Fruit fly (Drosophila melanogaster) whole organism, prepupa: ENCODE measurements around the gene Nup98-96.

Experiments used
- Blimp-1 ChIP-seq: fragments of 200-800 bp; sonication (Bioruptor generic); optimal IDR thresholded peaks from 3 replicates; lab custom pipeline; 2017; ENCODE audit warnings: missing biosample characterization, missing genetic modification characterization, mild to moderate bottlenecking, moderate library complexity, missing genetic modification reagents
- CG10669 ChIP-seq: fragments of 200-800 bp; sonication (Bioruptor generic); optimal IDR thresholded peaks from 3 replicates; lab custom pipeline; 2018; ENCODE audit warnings: missing biosample characterization, mild to moderate bottlenecking, missing genetic modification characterization, moderate library complexity
- CG11294 ChIP-seq: fragments of 200-800 bp; sonication (Bioruptor generic); IDR thresholded peaks from 2 replicates; pipeline ENCODE4 v1.3.6; 2022; ENCODE audit warnings: missing biosample characterization, missing genetic modification characterization
- CG11762 ChIP-seq: fragments of 200-800 bp; sonication (Bioruptor generic); optimal IDR thresholded peaks from 3 replicates; lab custom pipeline; 2016; ENCODE audit warnings: missing biosample characterization, missing genetic modification characterization; ENCODE audit not compliant: insufficient read depth
- CG11902 ChIP-seq: fragments of 200-800 bp; sonication (Bioruptor generic); optimal IDR thresholded peaks from 3 replicates; lab custom pipeline; 2016; ENCODE audit warnings: missing biosample characterization, missing genetic modification characterization
- CG1621 ChIP-seq: fragments of 200-800 bp; sonication (Bioruptor generic); optimal IDR thresholded peaks from 3 replicates; lab custom pipeline; 2018; ENCODE audit warnings: missing biosample characterization, mild to moderate bottlenecking, missing genetic modification characterization
- CG16779 ChIP-seq: fragments of 200-800 bp; sonication (Bioruptor generic); optimal IDR thresholded peaks from 3 replicates; lab custom pipeline; 2017; ENCODE audit warnings: missing biosample characterization, mild to moderate bottlenecking, missing genetic modification characterization
- CG3032 ChIP-seq: fragments of 200-800 bp; optimal IDR thresholded peaks from 2 replicates; lab custom pipeline; 2019; ENCODE audit warnings: missing biosample characterization, mild to moderate bottlenecking, missing genetic modification characterization, moderate library complexity
- CG31627 ChIP-seq: fragments of 200-800 bp; sonication (Bioruptor generic); optimal IDR thresholded peaks from 3 replicates; lab custom pipeline; 2016; ENCODE audit warnings: missing biosample characterization, missing genetic modification characterization
- CG32006 ChIP-seq: fragments of 200-800 bp; sonication (Bioruptor generic); optimal IDR thresholded peaks from 3 replicates; lab custom pipeline; 2017; ENCODE audit warnings: missing biosample characterization, mild to moderate bottlenecking, missing genetic modification characterization
- CG34406 ChIP-seq: fragments of 200-800 bp; sonication (Bioruptor generic); optimal IDR thresholded peaks from 3 replicates; lab custom pipeline; 2016; ENCODE audit warnings: missing biosample characterization, missing genetic modification characterization
- CG3919 ChIP-seq: fragments of 200-800 bp; sonication (Bioruptor generic); optimal IDR thresholded peaks from 3 replicates; lab custom pipeline; 2016; ENCODE audit warnings: missing biosample characterization, missing genetic modification characterization
- CG4318 ChIP-seq: fragments of 200-800 bp; sonication (Bioruptor generic); optimal IDR thresholded peaks from 3 replicates; lab custom pipeline; 2017; ENCODE audit warnings: missing biosample characterization, mild to moderate bottlenecking, missing genetic modification characterization
- CG6163 ChIP-seq: fragments of 200-800 bp; sonication (Bioruptor generic); IDR thresholded peaks from 3 replicates; pipeline ENCODE4 v1.3.6; 2022; ENCODE audit warnings: missing biosample characterization, missing genetic modification characterization
- CG6276 ChIP-seq: fragments of 200-800 bp; sonication (Bioruptor generic); optimal IDR thresholded peaks from 2 replicates; lab custom pipeline; 2017; ENCODE audit warnings: missing biosample characterization, mild to moderate bottlenecking, missing genetic modification characterization
- CG6808 ChIP-seq: fragments of 200-800 bp; sonication (Bioruptor generic); optimal IDR thresholded peaks from 3 replicates; lab custom pipeline; 2017; ENCODE audit warnings: missing biosample characterization, missing genetic modification characterization, mild to moderate bottlenecking, moderate library complexity, missing genetic modification reagents
- CG6854 ChIP-seq: fragments of 200-800 bp; sonication (Bioruptor generic); optimal IDR thresholded peaks from 2 replicates; lab custom pipeline; 2017; ENCODE audit warnings: missing biosample characterization, mild to moderate bottlenecking, missing genetic modification characterization
- CG8119 ChIP-seq: fragments of 200-800 bp; sonication (Bioruptor generic); IDR thresholded peaks from 3 replicates; pipeline ENCODE4 v1.3.6; 2022; ENCODE audit warnings: missing biosample characterization, missing genetic modification characterization
- CG8319 ChIP-seq: fragments of 200-800 bp; sonication (Bioruptor generic); optimal IDR thresholded peaks from 3 replicates; lab custom pipeline; 2016; ENCODE audit warnings: missing biosample characterization, missing genetic modification characterization
- Eip75B ChIP-seq: fragments of 200-800 bp; sonication (Bioruptor generic); optimal IDR thresholded peaks from 3 replicates; lab custom pipeline; 2016; ENCODE audit warnings: missing biosample characterization, missing genetic modification characterization
- Eip78C ChIP-seq: fragments of 200-800 bp; sonication (Bioruptor generic); peaks from one replicate; lab custom pipeline; 2016; ENCODE audit warnings: missing biosample characterization, missing genetic modification characterization
- Eip93F ChIP-seq: fragments of 200-800 bp; sonication (Bioruptor generic); optimal IDR thresholded peaks from 2 replicates; lab custom pipeline; 2016; ENCODE audit warnings: missing biosample characterization, mild to moderate bottlenecking, missing genetic modification characterization
- Ets21C ChIP-seq: fragments of 200-800 bp; sonication (Bioruptor generic); optimal IDR thresholded peaks from 3 replicates; lab custom pipeline; 2016; ENCODE audit warnings: missing biosample characterization, missing genetic modification characterization
- Ets96B ChIP-seq: fragments of 200-800 bp; optimal IDR thresholded peaks from 2 replicates; lab custom pipeline; 2019; ENCODE audit warnings: missing biosample characterization, mild to moderate bottlenecking, missing genetic modification characterization, moderate library complexity
- Hr38 ChIP-seq: sonication (Bioruptor generic); optimal IDR thresholded peaks from 2 replicates; lab custom pipeline; 2016; ENCODE audit warnings: missing biosample characterization, missing genetic modification characterization
- Hr39 ChIP-seq: fragments of 200-800 bp; sonication (Bioruptor generic); optimal IDR thresholded peaks from 2 replicates; lab custom pipeline; 2016; ENCODE audit warnings: missing biosample characterization, missing genetic modification characterization
- Hr4 ChIP-seq: fragments of 200-800 bp; sonication (Bioruptor generic); optimal IDR thresholded peaks from 3 replicates; lab custom pipeline; 2016; ENCODE audit warnings: missing biosample characterization, missing genetic modification characterization
- Lpt ChIP-seq: fragments of 200-800 bp; sonication (Bioruptor generic); optimal IDR thresholded peaks from 3 replicates; lab custom pipeline; 2016; ENCODE audit warnings: missing biosample characterization, missing genetic modification characterization
- Met ChIP-seq: fragments of 200-800 bp; sonication (Bioruptor generic); optimal IDR thresholded peaks from 3 replicates; lab custom pipeline; 2016; ENCODE audit warnings: missing biosample characterization, missing genetic modification characterization
- Smox ChIP-seq: fragments of 200-800 bp; sonication (Bioruptor generic); optimal IDR thresholded peaks from 3 replicates; lab custom pipeline; 2016; ENCODE audit warnings: missing biosample characterization, missing genetic modification characterization
- Sox15 ChIP-seq: fragments of 200-800 bp; sonication (Bioruptor generic); optimal IDR thresholded peaks from 3 replicates; lab custom pipeline; 2016; ENCODE audit warnings: missing biosample characterization, missing genetic modification characterization
- achi ChIP-seq: fragments of 200-800 bp; sonication (Bioruptor generic); optimal IDR thresholded peaks from 3 replicates; lab custom pipeline; 2016; ENCODE audit warnings: missing biosample characterization, missing genetic modification characterization
- acj6 ChIP-seq: fragments of 200-800 bp; sonication (Bioruptor generic); optimal IDR thresholded peaks from 3 replicates; lab custom pipeline; 2016; ENCODE audit warnings: missing biosample characterization, missing genetic modification characterization
- dac ChIP-seq: fragments of 200-800 bp; sonication (Bioruptor generic); optimal IDR thresholded peaks from 2 replicates; lab custom pipeline; 2017; ENCODE audit warnings: missing biosample characterization, mild to moderate bottlenecking, missing genetic modification characterization
- dsx ChIP-seq: fragments of 200-800 bp; optimal IDR thresholded peaks from 3 replicates; lab custom pipeline; 2019; ENCODE audit warnings: missing biosample characterization, mild to moderate bottlenecking, missing genetic modification characterization, moderate library complexity; ENCODE audit not compliant: poor library complexity, severe bottlenecking
- eg ChIP-seq: fragments of 200-800 bp; sonication (Bioruptor generic); IDR thresholded peaks from 3 replicates; pipeline ENCODE4 v1.3.6; 2022; ENCODE audit warnings: missing biosample characterization, missing genetic modification characterization
- esn ChIP-seq: fragments of 200-800 bp; sonication (Bioruptor generic); optimal IDR thresholded peaks from 2 replicates; lab custom pipeline; 2016; ENCODE audit warnings: missing biosample characterization, mild to moderate bottlenecking, missing genetic modification characterization, moderate library complexity
- fd59A ChIP-seq: fragments of 200-800 bp; sonication (Bioruptor generic); optimal IDR thresholded peaks from 2 replicates; lab custom pipeline; 2017; ENCODE audit warnings: missing biosample characterization, mild to moderate bottlenecking, missing genetic modification characterization, missing genetic modification reagents
- fd85E ChIP-seq: fragments of 200-800 bp; sonication (Bioruptor generic); optimal IDR thresholded peaks from 3 replicates; lab custom pipeline; 2016; ENCODE audit warnings: missing biosample characterization, missing genetic modification characterization
- fkh ChIP-seq: fragments of 200-800 bp; sonication (Bioruptor generic); optimal IDR thresholded peaks from 3 replicates; lab custom pipeline; 2017; ENCODE audit warnings: missing biosample characterization, mild to moderate bottlenecking, missing genetic modification characterization, moderate library complexity
- lz ChIP-seq: fragments of 200-800 bp; sonication (Bioruptor generic); optimal IDR thresholded peaks from 3 replicates; lab custom pipeline; 2016; ENCODE audit warnings: missing biosample characterization, missing genetic modification characterization
- net ChIP-seq: fragments of 200-800 bp; sonication (Bioruptor generic); optimal IDR thresholded peaks from 3 replicates; lab custom pipeline; 2016; ENCODE audit warnings: missing biosample characterization, missing genetic modification characterization
- pdm3 ChIP-seq: fragments of 200-800 bp; sonication (Bioruptor generic); optimal IDR thresholded peaks from 3 replicates; lab custom pipeline; 2016; ENCODE audit warnings: missing biosample characterization, missing genetic modification characterization
- spab ChIP-seq: fragments of 200-800 bp; sonication (Bioruptor generic); optimal IDR thresholded peaks from 2 replicates; lab custom pipeline; 2017; ENCODE audit warnings: missing biosample characterization, mild to moderate bottlenecking, missing genetic modification characterization, missing genetic modification reagents
- ss ChIP-seq, 2 experiments: fragments of 200-800 bp; sonication (Bioruptor generic); optimal IDR thresholded peaks; 2 replicates in 1 of 2; 3 replicates in 1 of 2; lab custom pipeline; 2017 to 2018; ENCODE audit warnings: mild to moderate bottlenecking in 2 of 2, missing biosample characterization in 2 of 2, missing genetic modification characterization in 2 of 2, moderate library complexity in 1 of 2
- svp ChIP-seq: fragments of 200-800 bp; sonication (Bioruptor generic); peaks from one replicate; lab custom pipeline; 2016; ENCODE audit warnings: missing biosample characterization, missing genetic modification characterization
- topi ChIP-seq: fragments of 200-800 bp; sonication (Bioruptor generic); optimal IDR thresholded peaks from 3 replicates; lab custom pipeline; 2016; ENCODE audit warnings: missing biosample characterization, missing genetic modification characterization
- vri ChIP-seq: fragments of 200-800 bp; sonication (Bioruptor generic); optimal IDR thresholded peaks from 3 replicates; lab custom pipeline; 2016; ENCODE audit warnings: missing biosample characterization, mild to moderate bottlenecking, missing genetic modification characterization

Nup98-96 gene

DNA sequence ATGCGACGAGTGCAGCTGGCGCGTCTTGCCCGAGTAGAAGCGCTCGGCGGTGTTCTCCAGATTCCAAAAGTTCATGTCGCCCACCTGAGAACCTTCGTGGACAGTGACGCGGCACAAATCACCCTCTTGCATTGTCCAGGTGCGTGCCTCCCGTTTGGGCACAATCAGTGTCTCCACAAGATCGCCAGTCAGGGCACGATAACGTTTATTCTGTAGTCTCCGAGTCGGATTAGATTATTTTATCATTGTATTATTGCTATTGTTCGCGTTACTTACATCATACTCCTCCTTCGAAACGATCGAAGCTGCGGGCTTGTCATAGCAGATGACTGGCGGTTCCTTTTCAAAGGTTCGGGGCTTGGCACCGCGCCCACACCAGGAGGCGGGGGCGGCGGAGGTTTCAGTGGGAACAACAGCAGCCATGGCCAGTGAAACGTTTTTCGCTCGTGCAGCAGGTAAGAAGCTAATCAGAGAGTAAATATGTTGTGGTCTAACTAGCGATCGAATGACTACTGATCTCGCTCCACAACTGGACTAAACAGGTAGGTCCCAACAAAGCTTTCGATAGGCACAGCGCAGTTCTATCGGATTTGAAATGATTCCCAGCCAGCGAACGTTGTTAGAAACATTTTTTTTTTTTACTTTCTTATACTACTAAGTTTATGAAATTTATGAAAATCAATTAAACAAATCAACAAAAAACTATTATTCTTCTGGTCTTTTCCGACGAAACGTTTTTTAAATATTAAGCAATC, 7.6 kb downstream of the Nup98-96 start, which contains the start of gene CG10208:
CG10208 (minus strand) TSS at position 518 of the 755 bp plus-strand sequence.
- TF ChIP-seq CG8319 (GFP tag; lab: Kevin White, UChicago), result no peak
- peak; percentile 97 for TF ChIP-seq vri (GFP tag; lab: Kevin White, UChicago)
- no peak for TF ChIP-seq CG31627 (GFP tag; lab: Kevin White, UChicago)

- TF ChIP-seq Ets96B (peak; percentile 88), Blimp-1 (GFP tag; lab: Kevin White, UChicago) (peak; percentile 56), fkh (peak; percentile 90), spab (GFP tag; lab: Kevin White, UChicago) (peak; percentile 67), Lpt (GFP tag; lab: Kevin White, UChicago) (peak; percentile 84), Smox (GFP tag; lab: Kevin White, UChicago) (no peak), CG6854 (GFP tag; lab: Kevin White, UChicago) (peak; percentile 29), acj6 (GFP tag; lab: Kevin White, UChicago) (peak; percentile 90), topi (GFP tag; lab: Kevin White, UChicago) (peak; percentile 77), net (GFP tag; lab: Kevin White, UChicago) (peak; percentile 83), CG11762 (GFP tag; lab: Kevin White, UChicago) (peak; percentile 80), Hr38 (no peak), Eip78C (GFP tag; lab: Kevin White, UChicago) (peak; percentile 94), CG16779 (tag; lab: Kevin White, UChicago) (no peak), Eip75B (GFP tag; lab: Kevin White, UChicago) (no peak), CG1621 (peak; percentile 61), CG6276 (no peak), fd85E (GFP tag; lab: Kevin White, UChicago) (peak; percentile 10), dsx (GFP tag; lab: Kevin White, UChicago) (peak; percentile 85), achi (GFP tag; lab: Kevin White, UChicago) (peak; percentile 87), CG11902 (peak; percentile 86), CG32006 (GFP tag; lab: Kevin White, UChicago) (peak; percentile 93), vri (GFP tag; lab: Kevin White, UChicago) (peak; percentile 62), CG8119 (GFP tag; lab: Robert Waterston, UW) (peak; percentile 90), esn (GFP tag; lab: Kevin White, UChicago) (peak; percentile 88), CG10669 (GFP tag; lab: Kevin White, UChicago) (peak; percentile 84), lz (GFP tag; lab: Kevin White, UChicago) (peak; percentile 78), CG4318 (GFP tag; lab: Kevin White, UChicago) (peak; percentile 85), Eip93F (GFP tag; lab: Kevin White, UChicago) (peak; percentile 39), CG3032 (tag; lab: Kevin White, UChicago) (peak; percentile 91), dac (GFP tag; lab: Kevin White, UChicago) (peak; percentile 77), svp (no peak), CG31627 (GFP tag; lab: Kevin White, UChicago) (peak; percentile 81), pdm3 (peak; percentile 81), CG34406 (GFP tag; lab: Kevin White, UChicago) (peak; percentile 87), CG6808 (GFP tag; lab: Kevin White, UChicago) (no peak), Ets21C (GFP tag; lab: Kevin White, UChicago) (no peak), fd59A (GFP tag; lab: Kevin White, UChicago) (peak; percentile 54), CG8319 (GFP tag; lab: Kevin White, UChicago) (peak; percentile 81), CG11294 (peak; percentile 93), Met (GFP tag; lab: Kevin White, UChicago) (no peak), ss (GFP tag; optimal IDR thresholded peaks at IDR 0.05; lab: Kevin White, UChicago) (no peak), CG3919 (GFP tag; lab: Kevin White, UChicago) (peak; percentile 86), Hr4 (GFP tag; lab: Kevin White, UChicago) (no peak), eg (GFP tag; lab: Robert Waterston, UW) (peak; percentile 96), CG6163 (peak; percentile 92), Hr39 (GFP tag; lab: Kevin White, UChicago) (peak; percentile 77), Sox15 (GFP tag; lab: Kevin White, UChicago) (peak; percentile 85)
These were observed 8.6 kb downstream of the Nup98-96 start, which contains the start of gene tst for dm6 chr3R:23772808-23773207. tst (minus strand) TSS chr3R:23772859.
